Fruit fly (Drosophila melanogaster): ENCODE measurements around the gene CG14907.

Gene CG14907

dm6 chr3R:16630564-16630963 is 21.6 kb downstream of the CG14907 start (continued):
- TF ChIP-seq toy (GFP tag; IDR thresholded peaks at IDR 0.05) (no peak), CG8765 (GFP tag; IDR thresholded peaks at IDR 0.05) (peak; percentile 20; the same call in 1 of the 2 replicates), CG11456 (GFP tag; IDR thresholded peaks at IDR 0.05) (no peak), row (GFP tag; IDR thresholded peaks at IDR 0.05) (peak; percentile 53), HLH4C (GFP tag; IDR thresholded peaks at IDR 0.05; ENCODE audit: partially characterized antibody) (no peak), bsh (GFP tag; optimal IDR thresholded peaks at IDR 0.05) (peak in 1 of 2 experiments; percentile 14), kay (GFP tag; optimal IDR thresholded peaks at IDR 0.05) (peak; percentile 22), CG11504 (tag; optimal IDR thresholded peaks at IDR 0.05) (no peak), nmo (GFP tag; optimal IDR thresholded peaks at IDR 0.05) (peak; percentile 25), CG1233 (GFP tag; optimal IDR thresholded peaks at IDR 0.05) (peak; percentile 23), peb (GFP tag; IDR thresholded peaks at IDR 0.05) (no peak), chif (GFP tag; optimal IDR thresholded peaks at IDR 0.05) (peak in 1 of 2 experiments; percentile 28), kah (GFP tag; optimal IDR thresholded peaks at IDR 0.05) (no peak), Hsf (GFP tag; optimal IDR thresholded peaks at IDR 0.05) (peak; percentile 21), CG17361 (GFP tag; IDR thresholded peaks at IDR 0.05) (peak; percentile 41; the same call in 1 of the 3 replicates), ems (GFP tag; optimal IDR thresholded peaks at IDR 0.05) (no peak), sug (tag; optimal IDR thresholded peaks at IDR 0.05) (no peak), TFAM (GFP tag; optimal IDR thresholded peaks at IDR 0.05) (no peak), CG32772 (GFP tag; IDR thresholded peaks at IDR 0.05) (no peak), Ets65A (GFP tag) (peak; percentile 54), Fer1 (GFP tag; optimal IDR thresholded peaks at IDR 0.05) (no peak), lola (GFP tag; optimal IDR thresholded peaks at IDR 0.05) (peak in 1 of 3 experiments; percentile 68), sens (GFP tag) (peak; percentile 66), pnt (GFP tag; optimal IDR thresholded peaks at IDR 0.05) (no peak), yki (optimal IDR thresholded peaks at IDR 0.05) (no peak), Ssrp (tag; optimal IDR thresholded peaks at IDR 0.05) (peak; percentile 22), trem (tag; optimal IDR thresholded peaks at IDR 0.05) (peak; percentile 17), tll (GFP tag; optimal IDR thresholded peaks at IDR 0.05) (peak; percentile 38 to 79), ac (GFP tag; optimal IDR thresholded peaks at IDR 0.05) (peak; percentile 27), Atf-2 (GFP tag; optimal IDR thresholded peaks at IDR 0.05) (peak; percentile 38), zf30C (GFP tag; optimal IDR thresholded peaks at IDR 0.05) (peak; percentile 98), hth (optimal IDR thresholded peaks at IDR 0.05) (no peak), CG13424 (tag; optimal IDR thresholded peaks at IDR 0.05) (peak; percentile 24), CG15696 (tag; optimal IDR thresholded peaks at IDR 0.05) (peak; percentile 82), CG1647 (GFP tag; optimal IDR thresholded peaks at IDR 0.05) (no peak), Side (GFP tag; optimal IDR thresholded peaks at IDR 0.05) (peak; percentile 7), CG3995 (GFP tag; optimal IDR thresholded peaks at IDR 0.05) (no peak), CG18262 (tag; optimal IDR thresholded peaks at IDR 0.05) (peak; percentile 60), Abd-B (GFP tag; optimal IDR thresholded peaks at IDR 0.05) (no peak), ab (GFP tag; optimal IDR thresholded peaks at IDR 0.05) (no peak), gem (tag; optimal IDR thresholded peaks at IDR 0.05) (peak; percentile 63), CG17829 (tag; optimal IDR thresholded peaks at IDR 0.05) (peak; percentile 68), CG16815 (GFP tag; optimal IDR thresholded peaks at IDR 0.05) (peak; percentile 16), HLH54F (GFP tag; optimal IDR thresholded peaks at IDR 0.05) (peak; percentile 3), grn (GFP tag; optimal IDR thresholded peaks at IDR 0.05) (peak; percentile 33), sima (GFP tag; optimal IDR thresholded peaks at IDR 0.05) (no peak), pros (GFP tag; optimal IDR thresholded peaks at IDR 0.05) (no peak), mirr (GFP tag; optimal IDR thresholded peaks at IDR 0.05) (no peak), D (optimal IDR thresholded peaks at IDR 0.05) (no peak), D (GFP tag; optimal IDR thresholded peaks at IDR 0.05) (peak; percentile 42), hb (GFP tag; IDR thresholded peaks at IDR 0.05; ENCODE audit: partially characterized antibody) (no peak), tin (GFP tag; optimal IDR thresholded peaks at IDR 0.05) (peak; percentile 2)

Measured in whole organism, embryonic.